Fruit fly (Drosophila melanogaster) whole organism, embryonic: ENCODE data around the gene CG31087.

Source experiments
- CG12942 ChIP-seq: fragments of 200-800 bp; sonication (Bioruptor generic); optimal IDR thresholded peaks from 3 replicates; lab custom pipeline; 2016; ENCODE audit warnings: missing biosample characterization, missing genetic modification characterization
- CG7372 ChIP-seq: fragments of 200-800 bp; sonication (Bioruptor generic); IDR thresholded peaks from 2 replicates; pipeline ENCODE4 v1.3.6; 2022; ENCODE audit warnings: missing biosample characterization, missing genetic modification characterization
- Doc2 ChIP-seq: fragments of 200-800 bp; sonication (Bioruptor generic); IDR thresholded peaks from 2 replicates; pipeline ENCODE4 v1.3.6; 2022; ENCODE audit warnings: missing biosample characterization, missing genetic modification characterization
- dan ChIP-seq: fragments of 200-800 bp; sonication (Bioruptor generic); IDR thresholded peaks from 2 replicates; pipeline ENCODE4 v1.3.6; 2022; ENCODE audit warnings: missing biosample characterization, missing genetic modification characterization
- danr ChIP-seq: fragments of 200-800 bp; sonication (Bioruptor generic); IDR thresholded peaks from 2 replicates; pipeline ENCODE4 v1.3.6; 2022; ENCODE audit warnings: missing biosample characterization, missing genetic modification characterization
- dmrt11E ChIP-seq: fragments of 200-800 bp; sonication (Bioruptor generic); optimal IDR thresholded peaks from 3 replicates; lab custom pipeline; 2018; ENCODE audit warnings: missing biosample characterization, mild to moderate bottlenecking, missing genetic modification characterization, moderate library complexity
- slbo ChIP-seq: fragments of 200-800 bp; sonication (Bioruptor generic); IDR thresholded peaks from 2 replicates; pipeline ENCODE4 v1.3.6; 2022; ENCODE audit warnings: missing biosample characterization, missing genetic modification characterization

DNA sequence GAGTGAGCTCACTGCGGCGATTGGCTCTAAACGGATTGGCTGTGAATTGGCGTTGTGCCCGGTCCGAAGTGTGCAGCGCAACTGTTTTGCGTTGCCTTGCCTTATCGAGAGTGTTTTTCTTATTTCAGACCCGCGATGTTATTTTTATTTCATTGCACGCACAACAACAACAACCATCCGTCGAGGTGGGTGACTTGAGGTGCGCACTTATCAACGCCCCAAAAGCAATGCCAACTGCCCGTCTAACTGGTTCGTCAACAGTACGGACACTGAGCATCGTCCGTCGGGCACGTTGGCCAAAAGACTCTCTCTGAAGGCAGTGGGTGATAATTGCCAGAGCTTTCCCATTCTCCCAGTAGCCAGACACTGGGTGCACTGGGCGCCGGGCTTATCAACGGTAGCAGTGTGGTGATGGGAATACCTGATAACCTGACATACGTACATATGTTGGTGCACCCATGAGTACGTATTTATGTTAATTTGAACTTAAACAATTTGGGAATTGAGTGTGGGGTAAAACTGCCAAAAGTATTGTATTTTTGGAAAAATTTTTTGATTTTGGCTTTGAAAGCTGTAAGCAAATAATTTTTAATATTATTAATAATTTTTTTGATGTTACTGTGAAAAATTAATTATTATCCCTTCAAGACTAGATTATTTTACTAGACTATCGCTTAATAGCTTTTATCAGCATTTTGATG, 18.2 kb downstream of the CG31087 start, which contains the start of gene CG31102:
- TF ChIP-seq CG12942 = no peak
- TF ChIP-seq CG7372 (GFP tag; lab: Robert Waterston, UW) = no peak
- no peak for TF ChIP-seq dan (GFP tag; lab: Robert Waterston, UW)
- no peak for TF ChIP-seq slbo
- TF ChIP-seq danr = no peak
- TF ChIP-seq Doc2 (GFP tag; lab: Robert Waterston, UW) = no peak
- no peak for TF ChIP-seq dmrt11E (tag; lab: Kevin White, UChicago)
